Fruit fly (Drosophila melanogaster) Kc167 (cell line): ENCODE measurements around the gene Desat2.
"Not testable (repeated sequence)": the region's sequence is repeated elsewhere in the genome, so short reads cannot be mapped to it uniquely, and the experiment has no call there.

Source experiments
- Myc ChIP-seq: fragments of >200 bp; optimal IDR thresholded peaks from 2 replicates; lab custom pipeline; 2017; ENCODE audit warnings: missing external identifiers
- Sin3A ChIP-seq: fragments of >200 bp; optimal IDR thresholded peaks from 2 replicates; lab custom pipeline; 2018; ENCODE audit warnings: missing external identifiers
- h ChIP-seq: fragments of >200 bp; optimal IDR thresholded peaks from 3 replicates; lab custom pipeline; 2018; ENCODE audit warnings: missing external identifiers
- insv ChIP-seq: fragments of >200 bp; optimal IDR thresholded peaks from 3 replicates; lab custom pipeline; 2018; ENCODE audit warnings: missing external identifiers
- psq ChIP-seq: fragments of >200 bp; optimal IDR thresholded peaks from 2 replicates; lab custom pipeline; 2017; ENCODE audit warnings: missing external identifiers
- ttk ChIP-seq: sonication (Bioruptor generic); optimal IDR thresholded peaks from 2 replicates; lab custom pipeline; 2017; ENCODE audit warnings: missing external identifiers

Gene Desat2

DNA sequence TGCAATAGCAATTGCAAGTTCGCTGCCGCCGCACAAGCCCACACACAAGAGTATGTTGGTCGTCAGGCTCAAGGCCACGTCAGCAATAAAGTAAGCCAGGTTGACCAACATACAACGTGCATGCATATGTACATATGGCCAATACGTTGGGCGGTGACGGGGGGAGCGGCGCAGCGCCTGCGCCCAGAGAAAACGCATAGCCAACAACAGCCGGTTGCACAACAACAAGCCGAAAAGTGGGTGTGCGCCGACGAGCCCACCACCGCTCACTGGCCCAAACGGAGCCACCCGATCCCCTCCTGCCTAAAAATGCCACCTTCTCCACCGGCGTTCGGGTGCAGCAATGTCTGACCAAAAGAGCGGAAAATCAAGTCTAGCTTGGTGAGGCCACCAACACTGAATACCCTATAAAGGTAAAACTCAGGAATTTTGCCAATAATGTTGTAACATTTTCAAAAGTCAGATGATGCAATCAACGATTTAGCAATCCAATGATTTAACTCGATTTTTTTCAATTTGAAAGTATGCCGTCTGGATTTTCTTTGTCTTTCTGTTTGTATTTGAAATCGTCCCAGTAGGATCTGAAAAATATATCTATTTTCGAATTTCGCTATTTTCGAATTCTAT is 16.0 kb downstream of the Desat2 start, which contains the start of gene CG5509:
Gene CG5509, plus strand, starts transcription at position 577 of the 627 bp plus-strand sequence.
- TF ChIP-seq psq (no peak), ttk (no peak), Sin3A (lab: Kevin White, UChicago) (no peak), insv (lab: Kevin White, UChicago) (no peak), Myc (lab: Kevin White, UChicago) (no peak), h (lab: Kevin White, UChicago) (no peak)

DNA sequence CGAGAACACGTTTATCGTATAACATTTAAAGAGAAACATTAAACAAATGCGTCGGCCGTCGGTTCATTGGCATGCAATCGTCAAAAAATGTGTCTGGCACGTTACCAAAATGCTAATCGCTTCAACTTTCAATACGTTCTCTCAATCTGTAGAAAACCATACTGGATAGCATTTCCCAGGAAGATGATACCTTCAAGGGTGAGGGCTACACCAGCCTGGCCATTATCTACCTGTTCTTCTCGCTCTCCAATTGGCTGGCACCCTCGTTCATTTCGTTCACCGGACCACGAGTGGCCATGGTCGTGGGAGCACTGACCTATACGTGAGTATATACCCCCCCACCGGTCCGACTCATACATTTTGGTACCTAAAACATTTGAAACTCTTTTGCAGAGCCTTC is 18.4 kb downstream of the Desat2 start:
- no peak for TF ChIP-seq Myc (lab: Kevin White, UChicago)
- no peak for TF ChIP-seq insv (lab: Kevin White, UChicago)
- TF ChIP-seq psq: no peak
- no peak for TF ChIP-seq h (lab: Kevin White, UChicago)

DNA sequence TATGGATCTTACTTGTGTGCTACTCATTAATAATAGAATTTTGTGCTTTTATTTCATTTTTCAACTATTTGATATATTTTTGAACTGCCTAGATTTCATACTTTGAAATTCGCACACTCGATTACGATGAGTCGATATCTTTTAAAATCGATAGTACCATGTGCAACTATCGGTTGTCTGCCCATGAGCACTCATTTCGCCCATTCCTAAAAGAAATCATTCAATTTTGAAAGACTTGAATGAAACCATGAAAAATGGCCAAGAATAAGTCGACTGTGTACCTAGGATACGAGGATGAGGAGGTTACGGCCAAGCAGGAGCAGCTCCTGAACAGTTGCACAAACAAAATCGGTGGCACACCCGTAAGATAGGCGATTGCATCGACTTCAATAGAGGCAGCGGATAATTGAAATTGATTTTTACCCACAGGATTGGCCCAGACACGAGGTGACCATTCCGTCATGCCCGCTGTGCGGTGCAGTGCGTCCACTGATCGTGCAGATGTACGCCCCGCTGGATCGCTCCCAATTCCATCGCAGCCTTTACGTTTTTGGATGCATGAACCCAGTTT is 20.4 kb downstream of the Desat2 start, which contains the start of gene trus:
Gene trus, plus strand, starts transcription at position 204 of the 571 bp plus-strand sequence.
- TF ChIP-seq Sin3A (lab: Kevin White, UChicago) (no peak), ttk (no peak), insv (lab: Kevin White, UChicago) (no peak), Myc (lab: Kevin White, UChicago) (no peak), h (lab: Kevin White, UChicago) (no peak), psq (no peak)

DNA sequence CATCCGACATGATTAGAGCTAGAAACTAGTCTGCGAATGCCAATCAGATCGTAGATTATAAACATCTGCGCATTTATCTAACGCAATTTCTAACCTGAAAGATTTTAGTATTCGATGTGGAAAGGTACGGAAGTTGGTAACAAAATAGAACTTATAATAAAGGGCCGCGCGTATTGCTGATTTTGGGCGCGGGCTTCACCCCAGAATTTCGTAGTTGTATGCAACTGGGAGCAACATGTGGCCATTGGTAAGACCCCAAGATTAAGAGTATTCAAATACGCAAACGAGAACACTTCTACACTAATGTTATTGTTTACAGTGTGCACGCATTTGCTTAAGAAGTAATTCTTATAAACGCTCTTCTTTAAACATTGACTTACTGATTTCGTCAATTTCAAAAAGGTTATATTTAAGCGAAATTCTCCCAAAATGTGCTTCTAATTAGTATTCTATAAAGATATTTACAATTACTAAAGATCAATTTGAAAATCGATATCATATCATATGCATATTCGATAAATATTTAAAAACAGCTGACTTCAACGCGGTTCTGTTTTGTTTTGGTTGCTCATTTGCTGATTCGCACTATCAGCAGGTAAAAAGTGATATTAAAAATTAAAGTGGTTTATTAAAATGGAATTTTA is 24.0 kb downstream of the Desat2 start, which contains the start of the genes CG5961 and Polr3C:
Gene CG5961, minus strand, starts transcription at position 416 of the 644 bp plus-strand sequence.
Gene Polr3C, plus strand, starts transcription at position 536 of the 644 bp plus-strand sequence.
- TF ChIP-seq ttk: no peak
- peak; percentile 69 for TF ChIP-seq psq

DNA sequence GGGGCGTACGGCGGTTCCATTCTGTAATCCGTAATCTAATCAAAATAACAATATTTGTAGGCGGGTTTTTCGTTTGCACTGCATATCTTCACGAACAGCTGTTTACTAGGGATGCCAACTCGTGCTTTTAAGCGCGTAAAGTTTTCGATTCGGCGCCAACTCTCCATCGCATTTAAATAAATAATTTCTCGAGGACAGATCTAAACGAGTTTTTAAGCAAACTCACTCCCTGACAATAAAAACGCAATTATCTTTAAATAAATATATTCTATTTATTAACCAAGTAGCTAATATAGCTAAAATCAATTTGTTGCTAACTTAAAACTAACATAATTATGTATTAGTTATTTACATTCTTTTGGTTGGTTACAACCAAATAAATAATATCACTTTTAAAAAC is 29.1 kb downstream of the Desat2 start, which contains the start of gene CG5608:
Gene CG5608, minus strand, starts transcription at position 101 of the 400 bp plus-strand sequence.
- not testable (repeated sequence) for TF ChIP-seq Sin3A, h, Myc (lab: Kevin White, UChicago)

DNA sequence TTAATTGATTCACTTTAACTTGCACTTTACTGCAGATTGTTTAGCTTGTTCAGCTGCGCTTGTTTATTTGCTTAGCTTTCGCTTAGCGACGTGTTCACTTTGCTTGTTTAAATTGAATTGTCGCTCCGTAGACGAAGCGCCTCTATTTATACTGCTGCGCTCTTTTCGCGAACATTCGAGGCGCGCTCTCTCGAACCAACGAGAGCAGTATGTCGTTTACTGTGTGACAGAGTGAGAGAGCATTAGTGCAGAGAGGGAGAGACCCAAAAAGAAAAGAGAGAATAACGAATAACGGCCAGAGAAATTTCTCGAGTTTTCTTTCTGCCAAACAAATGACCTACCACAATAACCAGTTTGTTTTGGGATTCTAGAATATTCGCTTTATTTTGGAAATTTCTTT is 31.6 kb downstream of the Desat2 start, which contains the start of gene Hsp70Ba:
Gene Hsp70Ba, minus strand, starts transcription at position 102 of the 400 bp plus-strand sequence.
- not testable (repeated sequence) for TF ChIP-seq Sin3A (lab: Kevin White, UChicago); ttk; insv (lab: Kevin White, UChicago)
